Worm (Caenorhabditis elegans): ENCODE data around the gene shc-2.

The shc-2 gene

ce11 chrII:5032669-5033068 lies 63.7 kb downstream of the shc-2 start (continued):
- peak; percentile 69; the same call in 1 of the 2 replicates for TF ChIP-seq ceh-58 (GFP tag; IDR thresholded peaks at IDR 0.05)
- no peak; the same call in 1 of the 2 replicates for TF ChIP-seq Y53G8AR.9 (GFP tag; conservative IDR thresholded peaks at IDR 0.05)
- peak; percentile 47; the same call in 1 of the 2 replicates for TF ChIP-seq D2030.7 (GFP tag; IDR thresholded peaks at IDR 0.05)
- no peak for TF ChIP-seq snpc-1.1 (tag; optimal IDR thresholded peaks at IDR 0.05; ENCODE audit: insufficient read depth)
- TF ChIP-seq F22D6.2 (tag; optimal IDR thresholded peaks at IDR 0.05): no peak
- TF ChIP-seq tbx-9 (tag; optimal IDR thresholded peaks at IDR 0.05; ENCODE audit: borderline replicate concordance): no peak
- peak; percentile 63; the same call in 1 of the 2 replicates for TF ChIP-seq ekl-4 (GFP tag; IDR thresholded peaks at IDR 0.05)
- peak; percentile 57 for TF ChIP-seq cebp-1 (GFP tag; IDR thresholded peaks at IDR 0.05)
- TF ChIP-seq cebp-1 (tag; optimal IDR thresholded peaks at IDR 0.05): peak; percentile 69
- TF ChIP-seq tbp1 (GFP tag; optimal IDR thresholded peaks at IDR 0.05): peak; percentile 98
- TF ChIP-seq fkh-3 (tag; optimal IDR thresholded peaks at IDR 0.05): no peak
- TF ChIP-seq B0035.1 (tag; optimal IDR thresholded peaks at IDR 0.05): peak; percentile 43
- peak; percentile 63 for TF ChIP-seq hrde-1 (tag; optimal IDR thresholded peaks at IDR 0.05; ENCODE audit: borderline replicate concordance)
- peak; percentile 87 for TF ChIP-seq rpc-1 (optimal IDR thresholded peaks at IDR 0.05)
- peak; percentile 83 for TF ChIP-seq rpc-1 (tag; optimal IDR thresholded peaks at IDR 0.05)
- TF ChIP-seq rcor-1 (GFP tag; IDR thresholded peaks at IDR 0.05): peak; percentile 65
- peak; percentile 60 for TF ChIP-seq mxl-1 (tag; optimal IDR thresholded peaks at IDR 0.05)
- TF ChIP-seq dpl-1 (GFP tag; optimal IDR thresholded peaks at IDR 0.05): no peak
- TF ChIP-seq aptf-2 (GFP tag; conservative IDR thresholded peaks at IDR 0.05): no peak
- TF ChIP-seq hlh-26 (GFP tag; conservative IDR thresholded peaks at IDR 0.05): no peak
- TF ChIP-seq egl-18 (GFP tag; IDR thresholded peaks at IDR 0.05): 0 out of 2 replicates have a peak, but pooled peaks have one; percentile 19
- peak; percentile 73 for TF ChIP-seq attf-6 (GFP tag; IDR thresholded peaks at IDR 0.05)
- peak; percentile 74 for TF ChIP-seq nhr-27 (tag; optimal IDR thresholded peaks at IDR 0.05)
- peak; percentile 45; the same call in 1 of the 2 replicates for TF ChIP-seq Y79H2A.3 (GFP tag; conservative IDR thresholded peaks at IDR 0.05)
- peak; percentile 62 for TF ChIP-seq snpc-1.3 (tag; optimal IDR thresholded peaks at IDR 0.05; ENCODE audit: insufficient read depth)
- no peak; the same call in 1 of the 2 replicates for TF ChIP-seq Y53F4B.3 (GFP tag; IDR thresholded peaks at IDR 0.05)
- peak; percentile 76 for TF ChIP-seq nhr-90 (tag; optimal IDR thresholded peaks at IDR 0.05)
- TF ChIP-seq egl-44 (GFP tag; IDR thresholded peaks at IDR 0.05): peak; percentile 79; the same call in 1 of the 2 replicates
- TF ChIP-seq pha-4 (tag; optimal IDR thresholded peaks at IDR 0.05): no peak
- no peak for TF ChIP-seq sea-2 (GFP tag; IDR thresholded peaks at IDR 0.05)
- no peak for TF ChIP-seq xnd-1 (tag; optimal IDR thresholded peaks at IDR 0.05)
- no peak for TF ChIP-seq bed-2 (GFP tag; IDR thresholded peaks at IDR 0.05)
- TF ChIP-seq ztf-28 (GFP tag; IDR thresholded peaks at IDR 0.05): 0 out of 2 replicates have a peak, but pooled peaks have one; percentile 14
- TF ChIP-seq snpc-4 (GFP tag; optimal IDR thresholded peaks at IDR 0.05): peak; percentile 34
- peak in 3 of 4 experiments; percentile 48 to 70 (median 69) for TF ChIP-seq snpc-4 (tag; optimal IDR thresholded peaks at IDR 0.05)
- no peak for TF ChIP-seq mel-28 (tag; optimal IDR thresholded peaks at IDR 0.05; ENCODE audit: borderline replicate concordance)
- no peak; the same call in 1 of the 2 replicates for TF ChIP-seq lir-1 (GFP tag; conservative IDR thresholded peaks at IDR 0.05)
- TF ChIP-seq K12H6.12 (tag; optimal IDR thresholded peaks at IDR 0.05): peak; percentile 36
- TF ChIP-seq madf-6 (GFP tag; IDR thresholded peaks at IDR 0.05): peak; percentile 77
- TF ChIP-seq F57C9.4 (tag; optimal IDR thresholded peaks at IDR 0.05): no peak
- 0 out of 2 replicates have a peak, but pooled peaks have one; percentile 48 for TF ChIP-seq nhr-120 (GFP tag; IDR thresholded peaks at IDR 0.05)
- TF ChIP-seq ccch-3 (GFP tag; optimal IDR thresholded peaks at IDR 0.05): no peak
- 0 out of 2 replicates have a peak, but pooled peaks have one; percentile 40 for TF ChIP-seq B0019.2 (GFP tag; conservative IDR thresholded peaks at IDR 0.05)
- peak; percentile 44 for TF ChIP-seq repo-1 (tag; optimal IDR thresholded peaks at IDR 0.05)
- 0 out of 2 replicates have a peak, but pooled peaks have one; percentile 78 for TF ChIP-seq F37B4.10 (GFP tag; IDR thresholded peaks at IDR 0.05)
- peak in 1 of 3 experiments; percentile 48 for TF ChIP-seq lin-35 (GFP tag; optimal IDR thresholded peaks at IDR 0.05)
- TF ChIP-seq F39B2.1 (GFP tag; IDR thresholded peaks at IDR 0.05): no peak
- peak; percentile 70 for TF ChIP-seq ceh-100 (GFP tag; IDR thresholded peaks at IDR 0.05)
